Fruit fly (Drosophila melanogaster): ENCODE data around the gene emb.

The emb gene

dm6 chr2L:8384108-8384601, 19.2 kb upstream of the emb start, which contains the start of the genes Dad1 and CG13384 (continued):
- peak; percentile 73; the same call in 2 of the 3 replicates for TF ChIP-seq jigr1 (GFP tag; IDR thresholded peaks at IDR 0.05)
- TF ChIP-seq HmgZ (tag; optimal IDR thresholded peaks at IDR 0.05), result peak; percentile 86
- TF ChIP-seq CG14710 (tag; optimal IDR thresholded peaks at IDR 0.05), result peak; percentile 96
- peak; percentile 88 for TF ChIP-seq Mrtf (GFP tag; IDR thresholded peaks at IDR 0.05)
- TF ChIP-seq CG18764 (GFP tag; optimal IDR thresholded peaks at IDR 0.05), result peak; percentile 83
- peak; percentile 50 for TF ChIP-seq CG4617 (GFP tag; optimal IDR thresholded peaks at IDR 0.05; ENCODE audit: borderline replicate concordance)
- peak; percentile 92 for TF ChIP-seq CG10267 (tag; optimal IDR thresholded peaks at IDR 0.05)
- peak; percentile 93 for TF ChIP-seq Atf6 (GFP tag; IDR thresholded peaks at IDR 0.05)
- TF ChIP-seq Lim3 (GFP tag; IDR thresholded peaks at IDR 0.05), result peak; percentile 10; the same call in 1 of the 2 replicates
- TF ChIP-seq Sox100B (GFP tag; optimal IDR thresholded peaks at IDR 0.05), result peak; percentile 93
- no peak for TF ChIP-seq Trl (optimal IDR thresholded peaks at IDR 0.05)
- peak; percentile 55 for TF ChIP-seq Trl (GFP tag; optimal IDR thresholded peaks at IDR 0.05)
- TF ChIP-seq vnd (GFP tag; IDR thresholded peaks at IDR 0.05; ENCODE audit: partially characterized antibody), result no peak
- peak; percentile 89 for TF ChIP-seq CG4328 (GFP tag; optimal IDR thresholded peaks at IDR 0.05)
- TF ChIP-seq CG1233 (GFP tag; optimal IDR thresholded peaks at IDR 0.05), result peak; percentile 91
- no peak for TF ChIP-seq pita (GFP tag; optimal IDR thresholded peaks at IDR 0.05)
- peak; percentile 88 for TF ChIP-seq tio (GFP tag; optimal IDR thresholded peaks at IDR 0.05)

DNA sequence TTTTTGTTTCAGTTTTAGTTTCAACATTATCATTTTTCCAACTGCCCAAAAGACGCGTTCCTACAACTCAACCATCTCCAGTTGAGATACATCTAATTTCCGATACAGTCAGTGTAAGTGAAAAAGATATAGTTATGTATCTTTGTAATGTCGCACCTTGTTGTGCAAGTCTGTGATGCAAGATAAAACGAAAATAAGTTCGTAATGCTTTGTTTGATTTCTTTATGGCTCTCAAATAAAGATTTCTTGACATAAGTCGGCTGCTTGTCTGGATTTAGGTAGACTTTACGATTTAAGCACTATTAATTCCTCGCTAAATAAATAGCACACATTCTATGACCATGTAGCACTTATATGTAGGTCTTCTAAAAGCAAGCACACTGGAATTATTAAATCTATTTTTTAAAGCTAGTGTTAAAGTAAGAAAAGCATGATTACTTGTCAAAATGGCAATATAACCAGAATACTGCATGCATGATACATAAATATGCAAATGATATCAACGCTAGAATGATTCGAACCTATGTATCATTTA, 18.3 kb upstream of the emb start:
- TF ChIP-seq Pdp1 (GFP tag; optimal IDR thresholded peaks at IDR 0.05) (peak in 1 of 2 experiments; percentile 79), CG1603 (tag; optimal IDR thresholded peaks at IDR 0.05) (peak; percentile 5), Nf-YA (GFP tag; IDR thresholded peaks at IDR 0.05) (no peak), CG13296 (GFP tag; optimal IDR thresholded peaks at IDR 0.05) (peak; percentile 32), wor (GFP tag; IDR thresholded peaks at IDR 0.05) (no peak), sens (GFP tag) (peak; percentile 81), Atf3 (GFP tag; optimal IDR thresholded peaks at IDR 0.05) (no peak), CG17385 (GFP tag; optimal IDR thresholded peaks at IDR 0.05) (peak; percentile 7), CG12071 (GFP tag; optimal IDR thresholded peaks at IDR 0.05) (peak; percentile 19), fd96Cb (tag; optimal IDR thresholded peaks at IDR 0.05) (no peak), Hey (tag; optimal IDR thresholded peaks at IDR 0.05) (no peak), tup (GFP tag; optimal IDR thresholded peaks at IDR 0.05) (no peak), Sin3A (optimal IDR thresholded peaks at IDR 0.05) (no peak), Elba2 (GFP tag; optimal IDR thresholded peaks at IDR 0.05) (no peak), CG10321 (GFP tag; IDR thresholded peaks at IDR 0.05) (no peak), CG1832 (GFP tag; optimal IDR thresholded peaks at IDR 0.05) (no peak), ATbp (GFP tag; optimal IDR thresholded peaks at IDR 0.05) (peak; percentile 35), slp2 (GFP tag; optimal IDR thresholded peaks at IDR 0.05) (no peak), CG4282 (GFP tag; optimal IDR thresholded peaks at IDR 0.05) (no peak), Asciz (GFP tag; optimal IDR thresholded peaks at IDR 0.05) (peak; percentile 38), CG15514 (GFP tag; optimal IDR thresholded peaks at IDR 0.05) (no peak), Tbp (GFP tag; optimal IDR thresholded peaks at IDR 0.05) (no peak), tna (GFP tag; IDR thresholded peaks at IDR 0.05; ENCODE audit: partially characterized antibody) (no peak), gce (GFP tag; IDR thresholded peaks at IDR 0.05) (no peak), gcm2 (GFP tag; optimal IDR thresholded peaks at IDR 0.05) (no peak), zen2 (GFP tag; IDR thresholded peaks at IDR 0.05; ENCODE audit: partially characterized antibody) (no peak), pnt (GFP tag; optimal IDR thresholded peaks at IDR 0.05) (no peak), grn (GFP tag; optimal IDR thresholded peaks at IDR 0.05) (no peak), Lim3 (GFP tag; IDR thresholded peaks at IDR 0.05) (no peak), D (optimal IDR thresholded peaks at IDR 0.05) (no peak), D (GFP tag; optimal IDR thresholded peaks at IDR 0.05) (no peak), chn (GFP tag; optimal IDR thresholded peaks at IDR 0.05) (no peak), NFAT (GFP tag; IDR thresholded peaks at IDR 0.05) (no peak), CG17829 (tag; optimal IDR thresholded peaks at IDR 0.05) (no peak), CG30431 (GFP tag; optimal IDR thresholded peaks at IDR 0.05) (no peak)
